Fruit fly (Drosophila melanogaster): Measurements from ENCODE around the gene CG42749.

dm6 chrX:5285835-5286234 lies 10.0 kb upstream of the CG42749 start:
- no peak for TF ChIP-seq CG8478 (optimal IDR thresholded peaks at IDR 0.05)
- TF ChIP-seq CTCF (optimal IDR thresholded peaks at IDR 0.05), result no peak
